Worm (Caenorhabditis elegans) whole organism, young adult: ENCODE results near the gene F42F12.11.

Experiments used
- B0035.1 ChIP-seq: sonication (generic microtip); optimal IDR thresholded peaks from 2 replicates; lab custom pipeline; 2016; ENCODE audit warnings: missing genetic modification characterization, mild to moderate bottlenecking, missing compliant biosample characterization, missing genotype, missing genetic modification reagents
- C06A6.2 ChIP-seq: fragments of 200-800 bp; sonication (Bioruptor generic); conservative IDR thresholded peaks from 2 replicates; pipeline ENCODE4 v1.3.6; 2022; ENCODE audit warnings: missing genetic modification characterization, missing compliant biosample characterization
- C17E4.6 ChIP-seq: fragments of 200-800 bp; sonication (Bioruptor generic); IDR thresholded peaks from 2 replicates; pipeline ENCODE4 v1.3.6; 2022; ENCODE audit warnings: missing genetic modification reagents, missing genetic modification characterization, missing compliant biosample characterization
- F22D6.2 ChIP-seq: sonication (generic microtip); optimal IDR thresholded peaks from 2 replicates; lab custom pipeline; 2016; ENCODE audit warnings: mild to moderate bottlenecking, missing genetic modification characterization, missing compliant biosample characterization
- F33H1.4 ChIP-seq: fragments of 200-800 bp; sonication (Bioruptor generic); IDR thresholded peaks from 2 replicates; pipeline ENCODE4 v1.3.6; 2022; ENCODE audit warnings: missing genetic modification reagents, missing genetic modification characterization, missing compliant biosample characterization
- F52B5.7 ChIP-seq: sonication (generic microtip); optimal IDR thresholded peaks from 2 replicates; lab custom pipeline; 2016; ENCODE audit warnings: mild to moderate bottlenecking, missing genetic modification characterization, missing compliant biosample characterization
- K12H6.12 ChIP-seq: fragments of 200-800 bp; sonication (Bioruptor generic); optimal IDR thresholded peaks from 2 replicates; lab custom pipeline; 2018; ENCODE audit warnings: mild to moderate bottlenecking, missing genetic modification characterization, missing compliant biosample characterization
- T26A5.8 ChIP-seq: sonication (generic microtip); optimal IDR thresholded peaks from 2 replicates; lab custom pipeline; 2016; ENCODE audit warnings: missing genetic modification characterization, missing compliant biosample characterization
- ama-1 ChIP-seq, 3 experiments: fragments of 150-350 bp in 1 of 3; sonication (generic microtip) in 2 of 3; optimal IDR thresholded peaks; 2 replicates each; lab custom pipeline; 2014 to 2018; ENCODE audit warnings: missing biosample characterization in 2 of 3, missing genetic modification characterization in 2 of 3, missing genetic modification reagents in 2 of 3
- aptf-3 ChIP-seq: fragments of 200-800 bp; sonication (Bioruptor generic); IDR thresholded peaks from 2 replicates; pipeline ENCODE4 v1.3.6; 2022; ENCODE audit warnings: missing genetic modification characterization, missing compliant biosample characterization
- bed-1 ChIP-seq: fragments of 200-800 bp; sonication (Bioruptor generic); IDR thresholded peaks from 2 replicates; pipeline ENCODE4 v1.3.6; 2022; ENCODE audit warnings: missing genetic modification reagents, missing genetic modification characterization, missing compliant biosample characterization
- ceh-27 ChIP-seq: fragments of 200-800 bp; sonication (Bioruptor generic); optimal IDR thresholded peaks from 2 replicates; lab custom pipeline; 2018; ENCODE audit warnings: mild to moderate bottlenecking, missing genetic modification characterization, moderate library complexity, missing compliant biosample characterization
- ceh-40 ChIP-seq: fragments of 200-800 bp; sonication (Bioruptor generic); IDR thresholded peaks from 2 replicates; pipeline ENCODE4 v1.3.6; 2022; ENCODE audit warnings: missing genetic modification characterization, missing compliant biosample characterization
- ceh-91 ChIP-seq: fragments of 200-800 bp; sonication (Bioruptor generic); IDR thresholded peaks from 2 replicates; pipeline ENCODE4 v1.3.6; 2022; ENCODE audit warnings: missing genetic modification reagents, missing genetic modification characterization, missing compliant biosample characterization
- chd-7 ChIP-seq: sonication (generic microtip); optimal IDR thresholded peaks from 2 replicates; lab custom pipeline; 2016; ENCODE audit warnings: mild to moderate bottlenecking, missing genetic modification characterization, moderate library complexity, missing compliant biosample characterization
- die-1 ChIP-seq: sonication (generic microtip); optimal IDR thresholded peaks from 2 replicates; lab custom pipeline; 2016; ENCODE audit warnings: missing genotype, mild to moderate bottlenecking, missing genetic modification characterization, missing compliant biosample characterization
- dox-1 ChIP-seq: fragments of 200-800 bp; sonication (Bioruptor generic); IDR thresholded peaks from 2 replicates; pipeline ENCODE4 v1.3.6; 2022; ENCODE audit warnings: missing genetic modification reagents, missing genetic modification characterization, missing compliant biosample characterization
- dpff-1 ChIP-seq: sonication (generic microtip); optimal IDR thresholded peaks from 2 replicates; lab custom pipeline; 2017; ENCODE audit warnings: mild to moderate bottlenecking, missing genetic modification characterization, missing compliant biosample characterization
- egl-18 ChIP-seq: fragments of 200-800 bp; sonication (Bioruptor generic); IDR thresholded peaks from 2 replicates; pipeline ENCODE4 v1.3.6; 2022; ENCODE audit warnings: missing genetic modification reagents, missing genetic modification characterization, missing compliant biosample characterization
- egrh-3 ChIP-seq: fragments of 200-800 bp; sonication (Bioruptor generic); IDR thresholded peaks from 2 replicates; pipeline ENCODE4 v1.3.6; 2022; ENCODE audit warnings: missing genetic modification reagents, missing genetic modification characterization, missing compliant biosample characterization
- ets-4 ChIP-seq: fragments of 200-800 bp; sonication (Bioruptor generic); optimal IDR thresholded peaks from 2 replicates; lab custom pipeline; 2018; ENCODE audit warnings: mild to moderate bottlenecking, missing genetic modification characterization, missing compliant biosample characterization
- gei-17 ChIP-seq: fragments of 200-800 bp; sonication (Bioruptor generic); optimal IDR thresholded peaks from 2 replicates; lab custom pipeline; 2018; ENCODE audit warnings: mild to moderate bottlenecking, missing genetic modification characterization, missing compliant biosample characterization
- hlh-12 ChIP-seq: sonication (generic microtip); optimal IDR thresholded peaks from 2 replicates; lab custom pipeline; 2016; ENCODE audit warnings: missing genetic modification characterization, missing compliant biosample characterization
- hlh-26 ChIP-seq: fragments of 200-800 bp; sonication (Bioruptor generic); conservative IDR thresholded peaks from 2 replicates; pipeline ENCODE4 v1.3.6; 2022; ENCODE audit warnings: missing genetic modification reagents, missing genetic modification characterization, missing compliant biosample characterization
- hrde-1 ChIP-seq: sonication (generic microtip); optimal IDR thresholded peaks from 2 replicates; lab custom pipeline; 2016; ENCODE audit warnings: missing genetic modification characterization, mild to moderate bottlenecking, missing compliant biosample characterization, moderate library complexity, missing genotype, missing genetic modification reagents, borderline replicate concordance
- hsf-1 ChIP-seq: fragments of 200-800 bp; sonication (Bioruptor generic); IDR thresholded peaks from 2 replicates; pipeline ENCODE4 v1.3.6; 2022; ENCODE audit warnings: missing genetic modification reagents, missing genetic modification characterization, missing compliant biosample characterization
- lag-1 ChIP-seq: fragments of 200-800 bp; sonication (Bioruptor generic); IDR thresholded peaks from 2 replicates; pipeline ENCODE4 v1.3.6; 2022; ENCODE audit warnings: missing genetic modification reagents, missing genetic modification characterization, missing compliant biosample characterization
- let-607 ChIP-seq, 2 experiments: fragments of 200-800 bp in 1 of 2; sonication (Bioruptor generic) in 1 of 2; sonication (generic microtip) in 1 of 2; optimal IDR thresholded peaks; 2 replicates each; lab custom pipeline; 2016 to 2018; ENCODE audit warnings: mild to moderate bottlenecking in 2 of 2, missing compliant biosample characterization in 2 of 2, missing genetic modification characterization in 2 of 2, moderate library complexity in 2 of 2, missing genotype in 1 of 2
- lin-26 ChIP-seq: fragments of 200-800 bp; sonication (Bioruptor generic); IDR thresholded peaks from 2 replicates; pipeline ENCODE4 v1.3.6; 2022; ENCODE audit warnings: missing genetic modification reagents, missing genetic modification characterization, missing compliant biosample characterization
- lin-40 ChIP-seq: sonication (generic microtip); optimal IDR thresholded peaks from 2 replicates; lab custom pipeline; 2016; ENCODE audit warnings: missing genetic modification characterization, mild to moderate bottlenecking, missing compliant biosample characterization, missing genotype, missing genetic modification reagents
- lir-1 ChIP-seq: fragments of 200-800 bp; sonication (Bioruptor generic); conservative IDR thresholded peaks from 2 replicates; pipeline ENCODE4 v1.3.6; 2022; ENCODE audit warnings: missing genetic modification reagents, missing genetic modification characterization, missing compliant biosample characterization
- madf-3 ChIP-seq: fragments of 200-800 bp; sonication (Bioruptor generic); IDR thresholded peaks from 2 replicates; pipeline ENCODE4 v1.3.6; 2022; ENCODE audit warnings: missing genetic modification reagents, missing genetic modification characterization, missing compliant biosample characterization
- madf-6 ChIP-seq: fragments of 200-800 bp; sonication (Bioruptor generic); IDR thresholded peaks from 2 replicates; pipeline ENCODE4 v1.3.6; 2022; ENCODE audit warnings: missing genetic modification reagents, missing genetic modification characterization, missing compliant biosample characterization
- madf-8 ChIP-seq: fragments of 200-800 bp; sonication (Bioruptor generic); conservative IDR thresholded peaks from 2 replicates; pipeline ENCODE4 v1.3.6; 2022; ENCODE audit warnings: missing genetic modification reagents, missing genetic modification characterization, missing compliant biosample characterization
- mcd-1 ChIP-seq: fragments of 200-800 bp; sonication (Bioruptor generic); IDR thresholded peaks from 2 replicates; pipeline ENCODE4 v1.3.6; 2022; ENCODE audit warnings: missing genetic modification reagents, missing genetic modification characterization, missing compliant biosample characterization
- mes-4 ChIP-seq: sonication (generic microtip); optimal IDR thresholded peaks from 2 replicates; lab custom pipeline; 2016; ENCODE audit warnings: missing genotype, missing genetic modification characterization, missing compliant biosample characterization
- nfya-2 ChIP-seq: fragments of 200-800 bp; sonication (Bioruptor generic); IDR thresholded peaks from 2 replicates; pipeline ENCODE4 v1.3.6; 2022; ENCODE audit warnings: missing genetic modification reagents, missing genetic modification characterization, missing compliant biosample characterization
- nhr-120 ChIP-seq: fragments of 200-800 bp; sonication (Bioruptor generic); IDR thresholded peaks from 2 replicates; pipeline ENCODE4 v1.3.6; 2022; ENCODE audit warnings: missing genetic modification characterization, missing compliant biosample characterization
- nhr-80 ChIP-seq: sonication (generic microtip); optimal IDR thresholded peaks from 2 replicates; lab custom pipeline; 2016; ENCODE audit warnings: missing genetic modification characterization, missing compliant biosample characterization
- rcor-1 ChIP-seq: fragments of 200-800 bp; sonication (Bioruptor generic); IDR thresholded peaks from 2 replicates; pipeline ENCODE4 v1.3.6; 2022; ENCODE audit warnings: missing genetic modification reagents, missing genetic modification characterization, missing compliant biosample characterization
- repo-1 ChIP-seq: sonication (generic microtip); optimal IDR thresholded peaks from 2 replicates; lab custom pipeline; 2017; ENCODE audit warnings: mild to moderate bottlenecking, missing genetic modification characterization, missing compliant biosample characterization
- rpc-1 ChIP-seq, 2 experiments: fragments of 150-350 bp in 1 of 2; sonication (generic microtip) in 1 of 2; optimal IDR thresholded peaks; 2 replicates each; lab custom pipeline; 2014 to 2018; ENCODE audit warnings: missing biosample characterization in 1 of 2, missing genetic modification characterization in 1 of 2, missing genetic modification reagents in 1 of 2, missing genotype in 1 of 2
- sea-2 ChIP-seq: fragments of 200-800 bp; sonication (Bioruptor generic); IDR thresholded peaks from 2 replicates; pipeline ENCODE4 v1.3.6; 2022; ENCODE audit warnings: missing genetic modification characterization, missing compliant biosample characterization
- sptf-2 ChIP-seq: fragments of 200-800 bp; sonication (Bioruptor generic); optimal IDR thresholded peaks from 2 replicates; lab custom pipeline; 2018; ENCODE audit warnings: mild to moderate bottlenecking, missing genetic modification characterization, missing compliant biosample characterization
- unc-62 ChIP-seq: fragments of 150-350 bp; optimal IDR thresholded peaks from 2 replicates; lab custom pipeline; 2014; ENCODE audit warnings: missing biosample characterization, missing genetic modification reagents, missing genetic modification characterization
- zfh-2 ChIP-seq: fragments of 200-800 bp; sonication (Bioruptor generic); conservative IDR thresholded peaks from 2 replicates; pipeline ENCODE4 v1.3.6; 2022; ENCODE audit warnings: missing genetic modification reagents, missing genetic modification characterization, missing compliant biosample characterization
- ztf-22 ChIP-seq: fragments of 200-800 bp; sonication (Bioruptor generic); optimal IDR thresholded peaks from 2 replicates; lab custom pipeline; 2018; ENCODE audit warnings: mild to moderate bottlenecking, missing genetic modification characterization, moderate library complexity, missing compliant biosample characterization
- ztf-3 ChIP-seq: fragments of 200-800 bp; sonication (Bioruptor generic); optimal IDR thresholded peaks from 2 replicates; lab custom pipeline; 2018; ENCODE audit warnings: mild to moderate bottlenecking, missing genetic modification characterization, missing compliant biosample characterization
- ztf-6 ChIP-seq: fragments of 200-800 bp; sonication (Bioruptor generic); IDR thresholded peaks from 2 replicates; pipeline ENCODE4 v1.3.6; 2022; ENCODE audit warnings: missing genetic modification reagents, missing genetic modification characterization, missing compliant biosample characterization

The F42F12.11 gene

ce11 chrX:12367498-12367897 lies 20.7 kb downstream of the F42F12.11 start (continued):
- TF ChIP-seq ztf-3 (no peak), zfh-2 (GFP tag; lab: Robert Waterston, UW) (0 out of 2 replicates have a peak, but pooled peaks have one; percentile 31), hlh-26 (no peak), nfya-2 (no peak), let-607 (tag; optimal IDR thresholded peaks at IDR 0.05; lab: Kevin White, UChicago) (no peak), lin-26 (GFP tag; lab: Robert Waterston, UW) (peak; percentile 86), egrh-3 (GFP tag; lab: Robert Waterston, UW) (peak; percentile 42), C17E4.6 (GFP tag; lab: Robert Waterston, UW) (no peak), rpc-1 (optimal IDR thresholded peaks at IDR 0.05; lab: Kevin White, UChicago) (peak; percentile 65), rpc-1 (tag; optimal IDR thresholded peaks at IDR 0.05; lab: Kevin White, UChicago) (peak; percentile 81), ama-1 (optimal IDR thresholded peaks at IDR 0.05; lab: Kevin White, UChicago) (no peak), ama-1 (GFP tag; optimal IDR thresholded peaks at IDR 0.05; lab: Kevin White, UChicago) (peak in 1 of 2 experiments; percentile 48), sea-2 (GFP tag; lab: Robert Waterston, UW) (no peak), gei-17 (GFP tag; lab: Kevin White, UChicago) (peak; percentile 59), sptf-2 (GFP tag; lab: Kevin White, UChicago) (no peak), lin-40 (tag; lab: Kevin White, UChicago) (no peak), ztf-22 (GFP tag; lab: Kevin White, UChicago) (no peak), rcor-1 (GFP tag; lab: Robert Waterston, UW) (peak; percentile 77), ceh-40 (GFP tag; lab: Robert Waterston, UW) (no peak), K12H6.12 (tag; lab: Kevin White, UChicago) (peak; percentile 38), ceh-91 (GFP tag; lab: Robert Waterston, UW) (no peak), C06A6.2 (GFP tag; lab: Robert Waterston, UW) (0 out of 2 replicates have a peak, but pooled peaks have one; percentile 30), F33H1.4 (GFP tag; lab: Robert Waterston, UW) (no peak), nhr-80 (tag; lab: Kevin White, UChicago) (no peak), B0035.1 (tag; lab: Kevin White, UChicago) (peak; percentile 25), hrde-1 (no peak), F52B5.7 (tag; lab: Kevin White, UChicago) (no peak), die-1 (tag; lab: Kevin White, UChicago) (peak; percentile 80), madf-3 (no peak), lag-1 (no peak), unc-62 (no peak), lir-1 (0 out of 2 replicates have a peak, but pooled peaks have one; percentile 28), hlh-12 (tag; lab: Kevin White, UChicago) (no peak), dpff-1 (no peak), nhr-120 (GFP tag; lab: Robert Waterston, UW) (no peak), dox-1 (GFP tag; lab: Robert Waterston, UW) (peak; percentile 87), ceh-27 (peak; percentile 75), repo-1 (tag; lab: Kevin White, UChicago) (no peak), mcd-1 (GFP tag; lab: Robert Waterston, UW) (peak; percentile 54), T26A5.8 (tag; lab: Kevin White, UChicago) (peak; percentile 6), egl-18 (GFP tag; lab: Robert Waterston, UW) (no peak), ztf-6 (no peak), ets-4 (GFP tag; lab: Kevin White, UChicago) (no peak), aptf-3 (GFP tag; lab: Robert Waterston, UW) (no peak), hsf-1 (GFP tag; lab: Robert Waterston, UW) (no peak), madf-8 (no peak), mes-4 (no peak), chd-7 (tag; lab: Kevin White, UChicago) (peak; percentile 30), madf-6 (GFP tag; lab: Robert Waterston, UW) (peak; percentile 55), F22D6.2 (tag; lab: Kevin White, UChicago) (no peak), bed-1 (no peak)
